Worm (Caenorhabditis elegans): ENCODE measurements around the gene Y43F8B.1.

DNA sequence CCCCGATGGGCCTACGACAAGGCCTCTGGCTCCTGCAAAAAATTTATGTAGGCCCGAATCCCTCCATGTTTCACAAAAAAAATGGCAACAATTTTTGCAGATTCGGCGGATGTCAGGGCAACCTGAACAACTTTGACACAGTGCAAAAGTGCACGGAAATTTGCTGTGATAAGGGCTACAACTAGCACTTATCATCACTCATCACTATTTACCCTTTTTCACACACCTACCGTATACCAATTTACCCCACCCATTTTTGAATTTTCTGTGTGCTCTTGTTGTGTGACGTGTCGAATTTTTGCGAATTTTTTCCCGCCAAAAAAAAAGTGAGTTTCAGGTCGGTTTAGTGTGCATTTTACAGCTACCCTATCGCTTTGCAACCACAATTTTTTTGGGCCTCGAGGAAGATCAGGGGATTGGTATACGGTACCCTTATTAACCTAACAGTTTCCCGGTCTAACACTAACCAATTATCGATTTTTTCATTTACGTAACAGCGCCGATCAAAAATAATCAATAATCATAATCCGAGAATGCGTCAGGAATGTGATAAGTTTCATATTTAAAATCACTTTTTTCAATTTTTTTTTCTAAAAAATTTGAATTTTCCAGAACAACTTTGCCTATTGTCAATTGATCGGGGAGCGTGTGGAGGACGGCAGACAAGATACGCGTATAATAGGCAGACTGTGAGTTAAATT, 27.4 kb downstream of the Y43F8B.1 start:
- no peak for TF ChIP-seq unc-62 (GFP tag; optimal IDR thresholded peaks at IDR 0.05)
- TF ChIP-seq ama-1 (optimal IDR thresholded peaks at IDR 0.05) = no peak
- no peak for TF ChIP-seq pha-4 (tag; optimal IDR thresholded peaks at IDR 0.05)
- no peak for TF ChIP-seq elt-1 (tag; optimal IDR thresholded peaks at IDR 0.05)
- no peak for TF ChIP-seq unc-39 (tag; optimal IDR thresholded peaks at IDR 0.05)
- no peak for TF ChIP-seq nhr-237 (tag; optimal IDR thresholded peaks at IDR 0.05)
- no peak for TF ChIP-seq ztf-4 (tag; optimal IDR thresholded peaks at IDR 0.05)
- no peak for TF ChIP-seq snpc-4 (tag; optimal IDR thresholded peaks at IDR 0.05)
- TF ChIP-seq jun-1 (tag; optimal IDR thresholded peaks at IDR 0.05) = no peak
- TF ChIP-seq nhr-76 (tag; optimal IDR thresholded peaks at IDR 0.05) = no peak

Measured in whole organism, L3 larva.